Worm (Caenorhabditis elegans) whole organism, young adult: ENCODE measurements around the gene spat-3.
A peak's percentile ranks its signal among the peaks of the same experiment; 100 is the strongest.

Experiments
- B0019.2 ChIP-seq: fragments of 200-800 bp; sonication (Bioruptor generic); conservative IDR thresholded peaks from 2 replicates; pipeline ENCODE4 v1.3.6; 2022; ENCODE audit warnings: missing genetic modification reagents, missing genetic modification characterization, missing compliant biosample characterization
- F49E8.2 ChIP-seq: sonication (generic microtip); optimal IDR thresholded peaks from 3 replicates; lab custom pipeline; 2017; ENCODE audit warnings: missing genetic modification characterization, mild to moderate bottlenecking, missing compliant biosample characterization, antibody characterized with exemption, moderate library complexity; ENCODE audit not compliant: insufficient read depth
- F52B5.7 ChIP-seq: sonication (generic microtip); optimal IDR thresholded peaks from 2 replicates; lab custom pipeline; 2016; ENCODE audit warnings: mild to moderate bottlenecking, missing genetic modification characterization, missing compliant biosample characterization
- F55B11.4 ChIP-seq: sonication (generic microtip); optimal IDR thresholded peaks from 2 replicates; lab custom pipeline; 2016; ENCODE audit warnings: missing compliant biosample characterization, missing genetic modification characterization, borderline replicate concordance; ENCODE audit not compliant: insufficient read depth
- aptf-2 ChIP-seq: fragments of 200-800 bp; sonication (Bioruptor generic); conservative IDR thresholded peaks from 2 replicates; pipeline ENCODE4 v1.3.6; 2022; ENCODE audit warnings: missing genetic modification reagents, missing genetic modification characterization, missing compliant biosample characterization
- bed-1 ChIP-seq: fragments of 200-800 bp; sonication (Bioruptor generic); IDR thresholded peaks from 2 replicates; pipeline ENCODE4 v1.3.6; 2022; ENCODE audit warnings: missing genetic modification reagents, missing genetic modification characterization, missing compliant biosample characterization
- ceh-79 ChIP-seq: sonication (generic microtip); optimal IDR thresholded peaks from 2 replicates; lab custom pipeline; 2017; ENCODE audit warnings: mild to moderate bottlenecking, missing genetic modification characterization, missing compliant biosample characterization
- chd-7 ChIP-seq: sonication (generic microtip); optimal IDR thresholded peaks from 2 replicates; lab custom pipeline; 2016; ENCODE audit warnings: mild to moderate bottlenecking, missing genetic modification characterization, moderate library complexity, missing compliant biosample characterization
- die-1 ChIP-seq: sonication (generic microtip); optimal IDR thresholded peaks from 2 replicates; lab custom pipeline; 2016; ENCODE audit warnings: missing genotype, mild to moderate bottlenecking, missing genetic modification characterization, missing compliant biosample characterization
- efl-1 ChIP-seq: fragments of 150-350 bp; optimal IDR thresholded peaks from 2 replicates; lab custom pipeline; 2014; ENCODE audit warnings: missing biosample characterization, missing genetic modification reagents, missing genetic modification characterization
- egrh-3 ChIP-seq: fragments of 200-800 bp; sonication (Bioruptor generic); IDR thresholded peaks from 2 replicates; pipeline ENCODE4 v1.3.6; 2022; ENCODE audit warnings: missing genetic modification reagents, missing genetic modification characterization, missing compliant biosample characterization
- let-607 ChIP-seq, 2 experiments: fragments of 200-800 bp in 1 of 2; sonication (Bioruptor generic) in 1 of 2; sonication (generic microtip) in 1 of 2; optimal IDR thresholded peaks; 2 replicates each; lab custom pipeline; 2016 to 2018; ENCODE audit warnings: mild to moderate bottlenecking in 2 of 2, missing compliant biosample characterization in 2 of 2, missing genetic modification characterization in 2 of 2, moderate library complexity in 2 of 2, missing genotype in 1 of 2
- lin-26 ChIP-seq: fragments of 200-800 bp; sonication (Bioruptor generic); IDR thresholded peaks from 2 replicates; pipeline ENCODE4 v1.3.6; 2022; ENCODE audit warnings: missing genetic modification reagents, missing genetic modification characterization, missing compliant biosample characterization
- lin-54 ChIP-seq: fragments of 200-800 bp; sonication (Bioruptor generic); optimal IDR thresholded peaks from 2 replicates; lab custom pipeline; 2018; ENCODE audit warnings: mild to moderate bottlenecking, missing genetic modification characterization, missing compliant biosample characterization
- lsy-27 ChIP-seq: sonication (generic microtip); optimal IDR thresholded peaks from 2 replicates; lab custom pipeline; 2017; ENCODE audit warnings: missing genetic modification characterization, mild to moderate bottlenecking, missing compliant biosample characterization, antibody characterized with exemption, missing genotype, borderline replicate concordance; ENCODE audit not compliant: insufficient read depth
- mes-4 ChIP-seq: sonication (generic microtip); optimal IDR thresholded peaks from 2 replicates; lab custom pipeline; 2016; ENCODE audit warnings: missing genotype, missing genetic modification characterization, missing compliant biosample characterization
- nfya-1 ChIP-seq: sonication (generic microtip); optimal IDR thresholded peaks from 2 replicates; lab custom pipeline; 2017; ENCODE audit warnings: antibody characterized with exemption, missing compliant biosample characterization, missing genetic modification characterization, borderline replicate concordance; ENCODE audit not compliant: insufficient read depth
- nhr-120 ChIP-seq: fragments of 200-800 bp; sonication (Bioruptor generic); IDR thresholded peaks from 2 replicates; pipeline ENCODE4 v1.3.6; 2022; ENCODE audit warnings: missing genetic modification characterization, missing compliant biosample characterization
- nhr-80 ChIP-seq: sonication (generic microtip); optimal IDR thresholded peaks from 2 replicates; lab custom pipeline; 2016; ENCODE audit warnings: missing genetic modification characterization, missing compliant biosample characterization
- rcor-1 ChIP-seq: fragments of 200-800 bp; sonication (Bioruptor generic); IDR thresholded peaks from 2 replicates; pipeline ENCODE4 v1.3.6; 2022; ENCODE audit warnings: missing genetic modification reagents, missing genetic modification characterization, missing compliant biosample characterization
- snpc-4 ChIP-seq, 5 experiments: fragments of 150-350 bp in 1 of 5; sonication (generic microtip) in 4 of 5; optimal IDR thresholded peaks; 2 replicates each; lab custom pipeline; 2014 to 2018; ENCODE audit warnings: missing genetic modification characterization in 5 of 5, missing biosample characterization in 3 of 5, antibody characterized with exemption in 2 of 5, mild to moderate bottlenecking in 2 of 5, missing compliant biosample characterization in 2 of 5, missing genotype in 2 of 5, moderate library complexity in 2 of 5, missing genetic modification reagents in 1 of 5
- somi-1 ChIP-seq: fragments of 200-800 bp; sonication (Bioruptor generic); optimal IDR thresholded peaks from 2 replicates; lab custom pipeline; 2018; ENCODE audit warnings: mild to moderate bottlenecking, missing genetic modification characterization, missing compliant biosample characterization
- tbp1 ChIP-seq: fragments of 200-800 bp; sonication (Bioruptor generic); optimal IDR thresholded peaks from 2 replicates; lab custom pipeline; 2018; ENCODE audit warnings: mild to moderate bottlenecking, missing genetic modification characterization, missing compliant biosample characterization
- zfh-2 ChIP-seq: fragments of 200-800 bp; sonication (Bioruptor generic); conservative IDR thresholded peaks from 2 replicates; pipeline ENCODE4 v1.3.6; 2022; ENCODE audit warnings: missing genetic modification reagents, missing genetic modification characterization, missing compliant biosample characterization
- ztf-18 ChIP-seq: sonication (generic microtip); optimal IDR thresholded peaks from 2 replicates; lab custom pipeline; 2016; ENCODE audit warnings: missing genotype, mild to moderate bottlenecking, missing genetic modification characterization, missing compliant biosample characterization
- ztf-22 ChIP-seq: fragments of 200-800 bp; sonication (Bioruptor generic); optimal IDR thresholded peaks from 2 replicates; lab custom pipeline; 2018; ENCODE audit warnings: mild to moderate bottlenecking, missing genetic modification characterization, moderate library complexity, missing compliant biosample characterization
- ztf-25 ChIP-seq: fragments of 200-800 bp; sonication (Bioruptor generic); IDR thresholded peaks from 2 replicates; pipeline ENCODE4 v1.3.6; 2022; ENCODE audit warnings: missing genetic modification reagents, missing genetic modification characterization, missing compliant biosample characterization
- ztf-3 ChIP-seq: fragments of 200-800 bp; sonication (Bioruptor generic); optimal IDR thresholded peaks from 2 replicates; lab custom pipeline; 2018; ENCODE audit warnings: mild to moderate bottlenecking, missing genetic modification characterization, missing compliant biosample characterization
- ztf-6 ChIP-seq: fragments of 200-800 bp; sonication (Bioruptor generic); IDR thresholded peaks from 2 replicates; pipeline ENCODE4 v1.3.6; 2022; ENCODE audit warnings: missing genetic modification reagents, missing genetic modification characterization, missing compliant biosample characterization

spat-3 gene

ce11 chrX:4651428-4651827 lies 45.7 kb upstream of the spat-3 start:
- TF ChIP-seq bed-1 (GFP tag; lab: Robert Waterston, UW) (0 out of 2 replicates have a peak, but pooled peaks have one; percentile 55), mes-4 (tag; lab: Kevin White, UChicago) (no peak)

ce11 chrX:4649097-4649496 lies 43.4 kb upstream of the spat-3 start, which contains the start of gene ent-5:
Gene ent-5, minus strand, starts transcription at chrX:4649197.
- TF ChIP-seq efl-1, result peak; percentile 33
- TF ChIP-seq die-1, result no peak
- TF ChIP-seq ztf-25 (GFP tag; lab: Robert Waterston, UW), result no peak
- no peak for TF ChIP-seq egrh-3 (GFP tag; lab: Robert Waterston, UW)

DNA sequence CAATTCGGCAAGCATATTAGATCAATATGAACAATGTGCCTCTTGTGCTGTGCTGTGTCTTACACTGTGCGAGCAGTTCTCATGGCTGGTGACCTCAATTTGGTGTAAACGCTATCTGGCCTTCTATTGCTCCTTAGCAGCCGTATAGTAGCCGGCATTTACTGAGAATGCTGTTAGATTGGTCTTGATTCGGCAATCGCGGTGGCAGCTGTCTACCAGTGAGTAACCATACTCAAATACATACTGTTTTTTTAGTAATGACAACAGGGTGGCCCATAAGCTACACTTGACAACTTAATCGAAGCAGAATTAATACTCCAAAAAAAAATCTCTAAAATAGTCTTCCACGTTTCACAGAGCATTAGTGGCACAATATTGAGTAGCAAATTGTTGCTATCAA lies 41.4 kb upstream of the spat-3 start, which contains the start of gene C46C11.4:
C46C11.4 (minus strand) TSS at position 101 of the 400 bp plus-strand sequence.
- TF ChIP-seq F49E8.2 (tag; lab: Kevin White, UChicago) (no peak), ceh-79 (tag; lab: Kevin White, UChicago) (no peak), aptf-2 (GFP tag; lab: Robert Waterston, UW) (no peak), nhr-80 (tag; lab: Kevin White, UChicago) (no peak), F52B5.7 (no peak), nfya-1 (tag; lab: Kevin White, UChicago) (no peak), somi-1 (GFP tag; lab: Kevin White, UChicago) (no peak), nhr-120 (GFP tag; lab: Robert Waterston, UW) (no peak), lsy-27 (tag; lab: Kevin White, UChicago) (no peak), efl-1 (no peak), lin-26 (GFP tag; lab: Robert Waterston, UW) (no peak), ztf-18 (tag; lab: Kevin White, UChicago) (no peak)

- TF ChIP-seq tbp1 (GFP tag; lab: Kevin White, UChicago) (no peak), zfh-2 (peak; percentile 48; the same call in 1 of the 2 replicates)
Observed at ce11 chrX:4636821-4637220, 31.1 kb upstream of the spat-3 start, which contains the start of gene hosl-1. Gene hosl-1, plus strand, starts transcription at chrX:4637121.

DNA sequence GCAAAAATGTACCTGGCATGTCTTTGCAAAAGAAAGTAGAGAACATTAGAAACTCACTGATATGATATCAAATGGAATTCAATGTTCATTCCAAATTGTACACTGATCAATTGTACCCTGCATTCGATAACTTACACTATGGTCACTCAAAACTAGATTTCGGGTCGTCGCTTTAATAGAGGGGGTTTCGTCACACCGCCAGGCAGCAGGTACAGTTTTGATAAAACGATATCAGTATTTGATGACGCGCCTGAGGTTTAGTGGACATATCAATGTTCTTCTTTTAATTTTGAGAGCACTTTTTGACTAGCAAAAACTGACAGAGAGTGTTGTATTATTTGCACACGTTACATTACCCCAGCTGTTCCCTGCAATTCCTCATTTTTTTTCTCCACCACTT lies 30.4 kb upstream of the spat-3 start:
- TF ChIP-seq rcor-1 (GFP tag; lab: Robert Waterston, UW) (no peak), nhr-80 (tag; lab: Kevin White, UChicago) (peak; percentile 66)
- TF ChIP-seq, all 124 proteins: peak for 1

- TF ChIP-seq F55B11.4 (tag; lab: Kevin White, UChicago) (no peak), bed-1 (GFP tag; lab: Robert Waterston, UW) (no peak), ztf-3 (no peak), snpc-4 (GFP tag; optimal IDR thresholded peaks at IDR 0.05; lab: Kevin White, UChicago) (no peak), snpc-4 (tag; optimal IDR thresholded peaks at IDR 0.05; lab: Kevin White, UChicago) (no peak), let-607 (tag; optimal IDR thresholded peaks at IDR 0.05; lab: Kevin White, UChicago) (no peak), ztf-22 (no peak), ztf-6 (no peak), chd-7 (tag; lab: Kevin White, UChicago) (no peak), ceh-79 (tag; lab: Kevin White, UChicago) (no peak), B0019.2 (GFP tag; lab: Robert Waterston, UW) (no peak), lin-54 (GFP tag; lab: Kevin White, UChicago) (no peak)
Observed at ce11 chrX:4635643-4636042, 29.9 kb upstream of the spat-3 start.
